Fruit fly (Drosophila melanogaster): Measurements from ENCODE around the gene CG43153.
A peak's percentile ranks its signal among the peaks of the same experiment; 100 is the strongest.

The CG43153 gene

dm6 chr2L:11528129-11528589 lies 5.6 kb upstream of the CG43153 start, which contains the start of gene CG31705 (continued):
- TF ChIP-seq ind (GFP tag; optimal IDR thresholded peaks at IDR 0.05) (peak; percentile 40), CG17186 (GFP tag; optimal IDR thresholded peaks at IDR 0.05) (no peak), Sox102F (GFP tag; optimal IDR thresholded peaks at IDR 0.05) (peak; percentile 49), Gug (GFP tag; IDR thresholded peaks at IDR 0.05) (no peak), Hr78 (GFP tag; optimal IDR thresholded peaks at IDR 0.05) (no peak), CG43689 (GFP tag; IDR thresholded peaks at IDR 0.05) (no peak), CG2120 (GFP tag; optimal IDR thresholded peaks at IDR 0.05) (peak; percentile 50), oc (tag; optimal IDR thresholded peaks at IDR 0.05) (no peak), gce (GFP tag; IDR thresholded peaks at IDR 0.05) (no peak), CG34224 (GFP tag; IDR thresholded peaks at IDR 0.05; ENCODE audit: partially characterized antibody) (no peak), CG1233 (GFP tag; optimal IDR thresholded peaks at IDR 0.05) (peak; percentile 60), abd-A (tag; optimal IDR thresholded peaks at IDR 0.05) (no peak), mirr (GFP tag; optimal IDR thresholded peaks at IDR 0.05) (no peak), CG13296 (GFP tag; optimal IDR thresholded peaks at IDR 0.05) (peak; percentile 14), nom (GFP tag; optimal IDR thresholded peaks at IDR 0.05) (no peak), dysf (GFP tag; IDR thresholded peaks at IDR 0.05) (peak; percentile 64; the same call in 2 of the 3 replicates), Ssrp (tag; optimal IDR thresholded peaks at IDR 0.05) (no peak), Spps (tag; optimal IDR thresholded peaks at IDR 0.05) (no peak), ato (GFP tag; IDR thresholded peaks at IDR 0.05; ENCODE audit: partially characterized antibody) (no peak), sr (GFP tag; IDR thresholded peaks at IDR 0.05) (no peak), pum (GFP tag; optimal IDR thresholded peaks at IDR 0.05) (no peak), Doc3 (GFP tag; IDR thresholded peaks at IDR 0.05; ENCODE audit: partially characterized antibody) (no peak), CG17802 (tag; optimal IDR thresholded peaks at IDR 0.05) (no peak), Aef1 (GFP tag; IDR thresholded peaks at IDR 0.05) (no peak), ranshi (GFP tag; IDR thresholded peaks at IDR 0.05) (no peak; the same call in 1 of the 2 replicates), ham (GFP tag; IDR thresholded peaks at IDR 0.05) (no peak), YL-1 (GFP tag; optimal IDR thresholded peaks at IDR 0.05) (no peak), CG1529 (GFP tag; optimal IDR thresholded peaks at IDR 0.05) (no peak), CG7745 (tag; optimal IDR thresholded peaks at IDR 0.05) (no peak), rib (GFP tag; IDR thresholded peaks at IDR 0.05) (no peak), GATAe (GFP tag; conservative IDR thresholded peaks at IDR 0.05) (no peak), so (GFP tag; IDR thresholded peaks at IDR 0.05) (no peak), ara (GFP tag; IDR thresholded peaks at IDR 0.05) (no peak), Rx (GFP tag; IDR thresholded peaks at IDR 0.05) (no peak), klu (GFP tag; IDR thresholded peaks at IDR 0.05) (no peak), CG7963 (GFP tag; IDR thresholded peaks at IDR 0.05; ENCODE audit: partially characterized antibody) (no peak), Hmr (GFP tag; optimal IDR thresholded peaks at IDR 0.05) (peak; percentile 73), sob (GFP tag; IDR thresholded peaks at IDR 0.05) (peak; percentile 47; the same call in 1 of the 2 replicates), CG3065 (GFP tag; optimal IDR thresholded peaks at IDR 0.05) (no peak), TFAM (GFP tag; optimal IDR thresholded peaks at IDR 0.05) (no peak), zen (tag; optimal IDR thresholded peaks at IDR 0.05) (no peak), prd (optimal IDR thresholded peaks at IDR 0.05) (no peak), prd (GFP tag; IDR thresholded peaks at IDR 0.05) (peak; percentile 12; the same call in 1 of the 3 replicates), CG30020 (tag; optimal IDR thresholded peaks at IDR 0.05) (no peak), wor (GFP tag; IDR thresholded peaks at IDR 0.05) (no peak), Pdp1 (GFP tag; optimal IDR thresholded peaks at IDR 0.05) (no peak), hb (GFP tag; IDR thresholded peaks at IDR 0.05; ENCODE audit: partially characterized antibody) (no peak), CG9817 (tag; optimal IDR thresholded peaks at IDR 0.05) (peak; percentile 44), CG10543 (GFP tag; optimal IDR thresholded peaks at IDR 0.05) (no peak), her (GFP tag; optimal IDR thresholded peaks at IDR 0.05) (no peak), CG3838 (GFP tag; optimal IDR thresholded peaks at IDR 0.05) (no peak)
